Worm (Caenorhabditis elegans) whole organism, L3 larva: ENCODE data around the gene Y56A3A.41.

ENCODE experiments used
- aly-2 ChIP-seq: fragments of 150-350 bp; optimal IDR thresholded peaks from 2 replicates; lab custom pipeline; 2014; ENCODE audit warnings: missing biosample characterization, missing genetic modification characterization
- ama-1 ChIP-seq: fragments of 150-350 bp; optimal IDR thresholded peaks from 2 replicates; lab custom pipeline; 2018
- ceh-16 ChIP-seq: sonication (generic microtip); optimal IDR thresholded peaks from 2 replicates; lab custom pipeline; 2017; ENCODE audit warnings: missing biosample characterization, missing genetic modification characterization
- ceh-28 ChIP-seq: fragments of 150-350 bp; optimal IDR thresholded peaks from 2 replicates; lab custom pipeline; 2014; ENCODE audit warnings: missing biosample characterization, missing genetic modification reagents, missing genetic modification characterization
- ceh-82 ChIP-seq: fragments of 150-350 bp; optimal IDR thresholded peaks from 2 replicates; lab custom pipeline; 2014; ENCODE audit warnings: missing biosample characterization, missing genetic modification characterization
- ceh-9 ChIP-seq: sonication (generic microtip); optimal IDR thresholded peaks from 2 replicates; lab custom pipeline; 2018; ENCODE audit warnings: missing biosample characterization, missing genetic modification characterization
- daf-12 ChIP-seq: fragments of 150-350 bp; optimal IDR thresholded peaks from 2 replicates; lab custom pipeline; 2014; ENCODE audit warnings: missing biosample characterization, missing genetic modification reagents, missing genetic modification characterization
- egl-27 ChIP-seq: sonication (generic microtip); optimal IDR thresholded peaks from 4 replicates; lab custom pipeline; 2017; ENCODE audit warnings: missing biosample characterization, missing genetic modification reagents, missing genetic modification characterization
- egl-5 ChIP-seq: fragments of 150-350 bp; optimal IDR thresholded peaks from 2 replicates; lab custom pipeline; 2017; ENCODE audit warnings: missing biosample characterization, missing genetic modification reagents, missing genetic modification characterization, inconsistent platforms
- elt-1 ChIP-seq: fragments of 150-350 bp; optimal IDR thresholded peaks from 2 replicates; lab custom pipeline; 2014; ENCODE audit warnings: missing biosample characterization, missing genetic modification characterization
- elt-2 ChIP-seq: sonication (generic microtip); optimal IDR thresholded peaks from 2 replicates; lab custom pipeline; 2016; ENCODE audit warnings: missing genetic modification reagents, mild to moderate bottlenecking, missing genetic modification characterization, missing compliant biosample characterization
- elt-3 ChIP-seq, 3 experiments: fragments of 150-350 bp in 1 of 3; sonication (generic microtip) in 2 of 3; optimal IDR thresholded peaks; 2 replicates in 2 of 3; 4 replicates in 1 of 3; lab custom pipeline; 2014 to 2017; ENCODE audit warnings: missing biosample characterization in 3 of 3, missing genetic modification characterization in 3 of 3
- eor-1 ChIP-seq, 2 experiments: fragments of 150-350 bp; optimal IDR thresholded peaks; 2 replicates each; lab custom pipeline; 2014 to 2018; ENCODE audit warnings: missing biosample characterization in 2 of 2, missing genetic modification characterization in 2 of 2
- fkh-2 ChIP-seq: fragments of 150-350 bp; optimal IDR thresholded peaks from 2 replicates; lab custom pipeline; 2014; ENCODE audit warnings: missing biosample characterization, missing genetic modification reagents, missing genetic modification characterization
- fos-1 ChIP-seq: fragments of 150-350 bp; optimal IDR thresholded peaks from 2 replicates; lab custom pipeline; 2014; ENCODE audit warnings: missing biosample characterization, missing genetic modification characterization
- hmg-11 ChIP-seq: sonication (generic microtip); optimal IDR thresholded peaks from 2 replicates; lab custom pipeline; 2016; ENCODE audit warnings: missing genetic modification characterization, missing compliant biosample characterization
- lin-15B ChIP-seq: fragments of 150-350 bp; optimal IDR thresholded peaks from 2 replicates; lab custom pipeline; 2014; ENCODE audit warnings: missing biosample characterization, missing genetic modification characterization
- lin-39 ChIP-seq: fragments of 150-350 bp; optimal IDR thresholded peaks from 2 replicates; lab custom pipeline; 2018; ENCODE audit warnings: missing biosample characterization, missing genetic modification reagents, missing genetic modification characterization
- lsy-12 ChIP-seq: sonication (generic microtip); optimal IDR thresholded peaks from 2 replicates; lab custom pipeline; 2016; ENCODE audit warnings: mild to moderate bottlenecking, missing genetic modification characterization, missing compliant biosample characterization
- mml-1 ChIP-seq: fragments of 150-350 bp; sonication (generic microtip); optimal IDR thresholded peaks from 3 replicates; lab custom pipeline; 2014; ENCODE audit warnings: missing biosample characterization, missing genetic modification characterization
- nfya-1 ChIP-seq: sonication (generic microtip); optimal IDR thresholded peaks from 2 replicates; lab custom pipeline; 2017; ENCODE audit warnings: missing genetic modification characterization, mild to moderate bottlenecking, missing compliant biosample characterization, antibody characterized with exemption, moderate library complexity; ENCODE audit not compliant: insufficient read depth
- nhr-11 ChIP-seq: fragments of 150-350 bp; optimal IDR thresholded peaks from 2 replicates; lab custom pipeline; 2014; ENCODE audit warnings: missing biosample characterization, missing genetic modification characterization
- nhr-12 ChIP-seq: fragments of 150-350 bp; optimal IDR thresholded peaks from 2 replicates; lab custom pipeline; 2014; ENCODE audit warnings: missing biosample characterization, missing genetic modification characterization
- nhr-237 ChIP-seq: fragments of 150-350 bp; optimal IDR thresholded peaks from 2 replicates; lab custom pipeline; 2014; ENCODE audit warnings: missing biosample characterization, missing genetic modification characterization
- nhr-28 ChIP-seq: fragments of 150-350 bp; optimal IDR thresholded peaks from 2 replicates; lab custom pipeline; 2014; ENCODE audit warnings: missing biosample characterization, missing genetic modification characterization
- nhr-67 ChIP-seq: fragments of 150-350 bp; optimal IDR thresholded peaks from 2 replicates; lab custom pipeline; 2014; ENCODE audit warnings: missing biosample characterization, missing genetic modification characterization
- nhr-77 ChIP-seq: fragments of 150-350 bp; optimal IDR thresholded peaks from 2 replicates; lab custom pipeline; 2014; ENCODE audit warnings: missing biosample characterization, missing genetic modification characterization
- pha-4 ChIP-seq: fragments of 150-350 bp; optimal IDR thresholded peaks from 2 replicates; lab custom pipeline; 2014; ENCODE audit warnings: missing biosample characterization, missing genetic modification reagents, missing genetic modification characterization
- sea-2 ChIP-seq: fragments of 150-350 bp; sonication (generic microtip); optimal IDR thresholded peaks from 4 replicates; lab custom pipeline; 2014; ENCODE audit warnings: missing biosample characterization, missing genetic modification reagents, missing genetic modification characterization
- skn-1 ChIP-seq: fragments of 150-350 bp; optimal IDR thresholded peaks from 2 replicates; lab custom pipeline; 2014; ENCODE audit warnings: missing biosample characterization, missing genetic modification characterization
- tbx-2 ChIP-seq: sonication (generic microtip); optimal IDR thresholded peaks from 2 replicates; lab custom pipeline; 2016; ENCODE audit warnings: mild to moderate bottlenecking, missing genetic modification characterization, missing compliant biosample characterization
- unc-39 ChIP-seq: sonication (generic microtip); optimal IDR thresholded peaks from 4 replicates; lab custom pipeline; 2017; ENCODE audit warnings: missing biosample characterization, missing genetic modification characterization
- zag-1 ChIP-seq: fragments of 150-350 bp; optimal IDR thresholded peaks from 2 replicates; lab custom pipeline; 2014; ENCODE audit warnings: missing biosample characterization, missing genetic modification characterization
- ztf-11 ChIP-seq: fragments of 150-350 bp; optimal IDR thresholded peaks from 2 replicates; lab custom pipeline; 2014; ENCODE audit warnings: missing biosample characterization, missing genetic modification characterization
- ztf-4 ChIP-seq: fragments of 150-350 bp; optimal IDR thresholded peaks from 2 replicates; lab custom pipeline; 2014; ENCODE audit warnings: missing biosample characterization, missing genetic modification characterization

Y56A3A.41 gene

ce11 chrIII:11916260-11916659 is 23.4 kb upstream of the Y56A3A.41 start:
- TF ChIP-seq elt-3 (tag; optimal IDR thresholded peaks at IDR 0.05; lab: Kevin White, UChicago) (no peak), egl-5 (tag; lab: Kevin White, UChicago) (no peak), nhr-237 (tag; lab: Kevin White, UChicago) (no peak), eor-1 (tag; optimal IDR thresholded peaks at IDR 0.05; lab: Kevin White, UChicago) (no peak), fos-1 (tag; lab: Kevin White, UChicago) (no peak), pha-4 (tag; lab: Kevin White, UChicago) (no peak), nhr-77 (tag; lab: Kevin White, UChicago) (no peak), hmg-11 (tag; lab: Kevin White, UChicago) (no peak), mml-1 (tag; lab: Kevin White, UChicago) (no peak), lin-15B (tag; lab: Kevin White, UChicago) (no peak), nhr-67 (tag; lab: Kevin White, UChicago) (no peak), sea-2 (GFP tag; lab: Kevin White, UChicago) (no peak), elt-2 (tag; lab: Kevin White, UChicago) (no peak), nfya-1 (no peak), nhr-11 (tag; lab: Kevin White, UChicago) (no peak), lin-39 (tag; lab: Kevin White, UChicago) (no peak), daf-12 (tag; lab: Kevin White, UChicago) (no peak), aly-2 (tag; lab: Kevin White, UChicago) (no peak), ama-1 (lab: Kevin White, UChicago) (no peak)

ce11 chrIII:11915666-11916065 is 22.8 kb upstream of the Y56A3A.41 start, which contains the start of the genes ndab-1 and npp-16:
ndab-1 (minus strand) TSS chrIII:11915712.
npp-16 (plus strand) TSS chrIII:11915928.
- TF ChIP-seq ceh-82 (tag; lab: Kevin White, UChicago), result no peak
- TF ChIP-seq hmg-11 (tag; lab: Kevin White, UChicago), result peak; percentile 24
- peak; percentile 33 for TF ChIP-seq lin-15B (tag; lab: Kevin White, UChicago)
- peak; percentile 54 for TF ChIP-seq nfya-1
- TF ChIP-seq pha-4 (tag; lab: Kevin White, UChicago), result peak; percentile 6
- TF ChIP-seq ztf-4 (tag; lab: Kevin White, UChicago), result no peak
- no peak for TF ChIP-seq ceh-16 (tag; lab: Kevin White, UChicago)
- TF ChIP-seq ceh-9 (tag; lab: Kevin White, UChicago), result no peak

ce11 chrIII:11914220-11914619 is 21.4 kb upstream of the Y56A3A.41 start, which contains the start of gene Y56A3A.16:
Y56A3A.16 (minus strand) TSS chrIII:11914320.
- no peak for TF ChIP-seq nhr-12 (tag; lab: Kevin White, UChicago)

ce11 chrIII:11909778-11910177 is 16.9 kb upstream of the Y56A3A.41 start, which contains the start of gene faah-4:
faah-4 (minus strand) TSS chrIII:11909878.
- TF ChIP-seq unc-39 (tag; lab: Kevin White, UChicago) (no peak), egl-27 (tag; lab: Kevin White, UChicago) (no peak), skn-1 (tag; lab: Kevin White, UChicago) (no peak)

- TF ChIP-seq nhr-28 (tag; lab: Kevin White, UChicago) (no peak), lsy-12 (no peak), nhr-11 (tag; lab: Kevin White, UChicago) (no peak), ztf-11 (tag; lab: Kevin White, UChicago) (no peak), elt-2 (tag; lab: Kevin White, UChicago) (no peak), fkh-2 (tag; lab: Kevin White, UChicago) (no peak), egl-27 (tag; lab: Kevin White, UChicago) (no peak), skn-1 (tag; lab: Kevin White, UChicago) (no peak), pha-4 (tag; lab: Kevin White, UChicago) (no peak), ceh-28 (no peak), nhr-237 (tag; lab: Kevin White, UChicago) (no peak), hmg-11 (tag; lab: Kevin White, UChicago) (no peak), tbx-2 (tag; lab: Kevin White, UChicago) (no peak), daf-12 (tag; lab: Kevin White, UChicago) (no peak), elt-3 (tag; optimal IDR thresholded peaks at IDR 0.05; lab: Kevin White, UChicago) (no peak), unc-39 (tag; lab: Kevin White, UChicago) (no peak), elt-1 (tag; lab: Kevin White, UChicago) (no peak), zag-1 (tag; lab: Kevin White, UChicago) (no peak)
These were observed 15.8 kb upstream of the Y56A3A.41 start, which contains the start of gene fbxb-24 for ce11 chrIII:11908660-11909059. fbxb-24 (plus strand) TSS chrIII:11908960.
